Fruit fly (Drosophila melanogaster) whole organism, prepupa: ENCODE measurements around the gene CG33293.

Experiments
- CG10669 ChIP-seq: fragments of 200-800 bp; sonication (Bioruptor generic); optimal IDR thresholded peaks from 3 replicates; lab custom pipeline; 2018; ENCODE audit warnings: missing biosample characterization, mild to moderate bottlenecking, missing genetic modification characterization, moderate library complexity
- CG6163 ChIP-seq: fragments of 200-800 bp; sonication (Bioruptor generic); IDR thresholded peaks from 3 replicates; pipeline ENCODE4 v1.3.6; 2022; ENCODE audit warnings: missing biosample characterization, missing genetic modification characterization
- Hr39 ChIP-seq: fragments of 200-800 bp; sonication (Bioruptor generic); optimal IDR thresholded peaks from 2 replicates; lab custom pipeline; 2016; ENCODE audit warnings: missing biosample characterization, missing genetic modification characterization
- dac ChIP-seq: fragments of 200-800 bp; sonication (Bioruptor generic); optimal IDR thresholded peaks from 2 replicates; lab custom pipeline; 2017; ENCODE audit warnings: missing biosample characterization, mild to moderate bottlenecking, missing genetic modification characterization

DNA sequence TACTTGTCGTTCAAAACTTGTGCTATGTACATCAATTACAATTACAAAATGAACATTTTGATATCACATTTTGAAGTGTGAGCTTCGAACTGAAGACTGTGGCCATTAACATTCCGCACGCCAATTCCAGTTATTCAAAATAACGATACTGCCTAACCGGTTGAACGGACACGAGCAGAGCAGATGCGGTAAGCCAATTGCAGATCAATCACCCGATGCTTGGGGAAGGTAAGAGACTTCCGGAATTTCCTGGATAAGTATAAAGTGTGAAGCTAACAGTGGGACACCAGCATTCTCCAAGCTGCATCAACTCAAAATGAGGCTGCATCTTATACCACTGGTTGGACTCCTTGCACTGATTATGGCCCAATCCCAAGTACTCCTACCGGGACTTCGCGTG lies 16.7 kb downstream of the CG33293 start, which contains the start of gene CG14664:
- TF ChIP-seq dac: no peak
- no peak for TF ChIP-seq CG6163
- TF ChIP-seq Hr39 (GFP tag; lab: Kevin White, UChicago): no peak
- no peak for TF ChIP-seq CG10669 (GFP tag; lab: Kevin White, UChicago)
